Fruit fly (Drosophila melanogaster) whole organism, wandering third instar larva: ENCODE measurements around the gene CG10470.

Experiments
- N ChIP-seq: fragments of >200 bp; optimal IDR thresholded peaks from 2 replicates; lab custom pipeline; 2018; ENCODE audit warnings: missing biosample characterization, missing external identifiers, missing genetic modification characterization
- Rel ChIP-seq, 2 experiments: fragments of 200-800 bp; sonication (Bioruptor generic) in 1 of 2; optimal IDR thresholded peaks; 2 replicates in 1 of 2; 3 replicates in 1 of 2; lab custom pipeline; 2016 to 2019; ENCODE audit warnings: mild to moderate bottlenecking in 2 of 2, missing biosample characterization in 2 of 2, missing genetic modification characterization in 2 of 2, moderate library complexity in 1 of 2
- Sp1 ChIP-seq: fragments of 200-800 bp; sonication (Bioruptor generic); optimal IDR thresholded peaks from 3 replicates; lab custom pipeline; 2019; ENCODE audit warnings: missing biosample characterization, mild to moderate bottlenecking, missing genetic modification characterization, moderate library complexity
- h ChIP-seq: fragments of 200-800 bp; sonication (Bioruptor generic); optimal IDR thresholded peaks from 3 replicates; lab custom pipeline; 2016; ENCODE audit warnings: missing biosample characterization, mild to moderate bottlenecking, missing genetic modification characterization
- rgr ChIP-seq: fragments of 200-800 bp; sonication (Bioruptor generic); optimal IDR thresholded peaks from 3 replicates; lab custom pipeline; 2016; ENCODE audit warnings: missing biosample characterization, mild to moderate bottlenecking, missing genetic modification characterization

DNA sequence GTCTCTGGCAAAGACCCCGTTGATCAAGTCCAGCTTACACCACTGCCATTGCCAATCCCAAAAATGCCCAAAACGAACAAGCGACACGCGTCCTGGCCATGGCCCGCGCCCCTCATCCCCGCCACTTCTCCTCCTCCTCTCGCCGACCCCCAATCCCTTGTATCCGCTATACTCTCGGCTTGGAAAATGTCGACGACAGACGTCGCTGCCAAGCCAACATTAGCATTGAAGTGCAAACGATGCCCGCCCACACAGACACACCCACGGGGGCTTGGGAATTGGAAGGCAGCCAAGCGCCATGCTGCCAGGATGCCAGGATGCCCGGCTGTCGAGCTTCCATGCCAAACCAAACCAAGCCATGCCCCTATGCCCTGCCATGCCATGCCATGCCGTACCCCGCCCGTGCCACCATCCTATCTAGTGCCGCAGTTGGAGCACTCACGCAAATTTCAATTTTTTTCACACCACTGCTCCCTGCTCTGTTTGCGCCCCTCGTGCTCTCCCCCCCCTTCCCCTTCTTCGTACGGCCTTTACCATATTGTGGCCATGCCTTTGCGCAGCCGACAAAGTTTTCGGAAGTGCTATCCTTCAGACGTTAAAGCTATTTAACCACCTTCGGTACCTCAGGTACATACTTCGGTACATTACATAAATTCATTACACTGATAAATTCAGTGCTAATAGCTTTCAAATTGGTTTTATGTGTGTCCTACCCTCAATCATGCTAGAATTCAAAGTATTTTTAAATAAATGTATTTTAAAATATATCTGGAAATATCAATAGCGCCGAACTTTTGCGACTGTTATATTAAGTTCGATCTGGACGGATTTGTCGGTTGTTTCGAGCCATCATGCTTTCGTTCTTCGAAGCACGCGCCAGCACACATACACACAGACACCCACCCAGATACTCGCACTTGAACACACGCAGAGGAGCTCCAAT is 27.3 kb upstream of the CG10470 start:
- peak; percentile 76 for TF ChIP-seq rgr (GFP tag; lab: Kevin White, UChicago)
- no peak for TF ChIP-seq N (GFP tag; lab: Kevin White, UChicago)
- TF ChIP-seq h (GFP tag; lab: Kevin White, UChicago): peak; percentile 87
- peak; percentile 43 for TF ChIP-seq Rel (GFP tag; optimal IDR thresholded peaks at IDR 0.05; lab: Kevin White, UChicago)
- peak; percentile 49 for TF ChIP-seq Rel (tag; optimal IDR thresholded peaks at IDR 0.05; lab: Kevin White, UChicago)
- TF ChIP-seq Sp1: peak; percentile 91
